Worm (Caenorhabditis elegans): ENCODE measurements around the gene T26A5.8.
A peak's percentile ranks its signal among the peaks of the same experiment; 100 is the strongest.

T26A5.8 gene

ce11 chrIII:6459820-6460219, 2.8 kb downstream of the T26A5.8 start, which contains the start of gene algn-1:
Gene algn-1, plus strand, starts transcription at chrIII:6460120.
- TF ChIP-seq lsy-2 (tag; optimal IDR thresholded peaks at IDR 0.05), result no peak
- no peak for TF ChIP-seq sem-4 (tag; optimal IDR thresholded peaks at IDR 0.05)
- TF ChIP-seq ztf-1 (GFP tag; conservative IDR thresholded peaks at IDR 0.05), result no peak
- TF ChIP-seq snpc-4 (tag; optimal IDR thresholded peaks at IDR 0.05), result no peak
- TF ChIP-seq nhr-25 (tag; optimal IDR thresholded peaks at IDR 0.05), result no peak
- no peak for TF ChIP-seq ama-1 (optimal IDR thresholded peaks at IDR 0.05)
- TF ChIP-seq zag-1 (tag; optimal IDR thresholded peaks at IDR 0.05), result no peak
- no peak for TF ChIP-seq nhr-77 (tag; optimal IDR thresholded peaks at IDR 0.05)

- TF ChIP-seq sma-3 (GFP tag; optimal IDR thresholded peaks at IDR 0.05) (no peak), lin-11 (tag; optimal IDR thresholded peaks at IDR 0.05) (no peak), nhr-21 (tag; optimal IDR thresholded peaks at IDR 0.05) (no peak), C34F6.9 (tag; optimal IDR thresholded peaks at IDR 0.05) (no peak), nhr-129 (tag; optimal IDR thresholded peaks at IDR 0.05) (no peak), snpc-4 (tag; optimal IDR thresholded peaks at IDR 0.05) (no peak), ztf-4 (tag; optimal IDR thresholded peaks at IDR 0.05) (no peak), skn-1 (tag; optimal IDR thresholded peaks at IDR 0.05) (no peak), nhr-237 (tag; optimal IDR thresholded peaks at IDR 0.05) (no peak), ama-1 (optimal IDR thresholded peaks at IDR 0.05) (no peak), fos-1 (tag; optimal IDR thresholded peaks at IDR 0.05) (no peak)
These were observed 8.5 kb downstream of the T26A5.8 start, which contains the start of gene jhdm-1 for ce11 chrIII:6454183-6454582. Gene jhdm-1, plus strand, starts transcription at chrIII:6454483.

ce11 chrIII:6453665-6454064, 9.0 kb downstream of the T26A5.8 start:
- TF ChIP-seq nhr-237 (tag; optimal IDR thresholded peaks at IDR 0.05) (no peak), alr-1 (tag; optimal IDR thresholded peaks at IDR 0.05) (no peak), sma-9 (GFP tag; optimal IDR thresholded peaks at IDR 0.05) (peak; percentile 83), sma-9 (tag; optimal IDR thresholded peaks at IDR 0.05) (no peak), nhr-25 (tag; optimal IDR thresholded peaks at IDR 0.05) (peak; percentile 78), ztf-4 (tag; optimal IDR thresholded peaks at IDR 0.05) (peak; percentile 83), lsy-2 (tag; optimal IDR thresholded peaks at IDR 0.05) (peak; percentile 48 to 93), fos-1 (tag; optimal IDR thresholded peaks at IDR 0.05) (peak; percentile 86), F13H6.1 (tag; optimal IDR thresholded peaks at IDR 0.05) (peak; percentile 84), nhr-129 (tag; optimal IDR thresholded peaks at IDR 0.05) (peak; percentile 94), Y55F3AM.14 (GFP tag; optimal IDR thresholded peaks at IDR 0.05) (peak; percentile 37), zag-1 (tag; optimal IDR thresholded peaks at IDR 0.05) (peak; percentile 66), sem-4 (tag; optimal IDR thresholded peaks at IDR 0.05) (peak; percentile 90), unc-55 (GFP tag; optimal IDR thresholded peaks at IDR 0.05) (peak; percentile 95), aly-2 (tag; optimal IDR thresholded peaks at IDR 0.05) (peak; percentile 17), ztf-11 (tag; optimal IDR thresholded peaks at IDR 0.05) (no peak), ceh-82 (tag; optimal IDR thresholded peaks at IDR 0.05) (no peak), egl-27 (tag; optimal IDR thresholded peaks at IDR 0.05) (peak; percentile 65), lin-39 (tag; optimal IDR thresholded peaks at IDR 0.05) (no peak), ceh-16 (tag; optimal IDR thresholded peaks at IDR 0.05) (peak; percentile 4), lin-11 (tag; optimal IDR thresholded peaks at IDR 0.05) (peak; percentile 67), mdl-1 (tag; optimal IDR thresholded peaks at IDR 0.05) (peak; percentile 20 to 55), nhr-6 (tag; optimal IDR thresholded peaks at IDR 0.05) (peak; percentile 71), R02D3.7 (tag; optimal IDR thresholded peaks at IDR 0.05) (no peak), lin-13 (GFP tag; optimal IDR thresholded peaks at IDR 0.05) (peak; percentile 88), mab-5 (tag; optimal IDR thresholded peaks at IDR 0.05) (peak; percentile 33), C34F6.9 (tag; optimal IDR thresholded peaks at IDR 0.05) (peak; percentile 85), sma-3 (GFP tag; optimal IDR thresholded peaks at IDR 0.05) (peak; percentile 80), crh-2 (tag; optimal IDR thresholded peaks at IDR 0.05) (peak; percentile 82), dmd-4 (tag; optimal IDR thresholded peaks at IDR 0.05) (no peak), skn-1 (tag; optimal IDR thresholded peaks at IDR 0.05) (peak; percentile 69), mbf-1 (tag; optimal IDR thresholded peaks at IDR 0.05) (no peak), nhr-11 (tag; optimal IDR thresholded peaks at IDR 0.05) (no peak), nhr-21 (tag; optimal IDR thresholded peaks at IDR 0.05) (peak; percentile 62), unc-39 (tag; optimal IDR thresholded peaks at IDR 0.05) (no peak), gmeb-1 (tag; optimal IDR thresholded peaks at IDR 0.05) (peak; percentile 77), elt-3 (tag; optimal IDR thresholded peaks at IDR 0.05) (no peak), blmp-1 (tag; optimal IDR thresholded peaks at IDR 0.05; ENCODE audit: insufficient read depth) (peak; percentile 89), peb-1 (tag; optimal IDR thresholded peaks at IDR 0.05) (no peak), snpc-4 (tag; optimal IDR thresholded peaks at IDR 0.05) (peak; percentile 41)
